Worm (Caenorhabditis elegans) whole organism, L1 larva: ENCODE data around the gene pqn-96.
A peak's percentile ranks its signal among the peaks of the same experiment; 100 is the strongest.

ENCODE experiments used
- Y116A8C.19 ChIP-seq: sonication (generic microtip); optimal IDR thresholded peaks from 2 replicates; lab custom pipeline; 2016; ENCODE audit warnings: missing compliant biosample characterization, missing genetic modification characterization, borderline replicate concordance
- alr-1 ChIP-seq: fragments of 200-800 bp; sonication (Bioruptor generic); optimal IDR thresholded peaks from 2 replicates; lab custom pipeline; 2018; ENCODE audit warnings: borderline replicate concordance, mild to moderate bottlenecking, missing genetic modification characterization, missing compliant biosample characterization
- ceh-63 ChIP-seq: fragments of 200-800 bp; sonication (Bioruptor generic); optimal IDR thresholded peaks from 2 replicates; lab custom pipeline; 2018; ENCODE audit warnings: mild to moderate bottlenecking, missing genetic modification characterization, missing compliant biosample characterization
- ceh-88 ChIP-seq: fragments of 200-800 bp; sonication (Bioruptor generic); IDR thresholded peaks from 2 replicates; pipeline ENCODE4 v1.3.6; 2022; ENCODE audit warnings: missing genetic modification characterization, missing compliant biosample characterization
- dsc-1 ChIP-seq: sonication (generic microtip); optimal IDR thresholded peaks from 2 replicates; lab custom pipeline; 2016; ENCODE audit warnings: mild to moderate bottlenecking, missing genetic modification characterization, missing compliant biosample characterization
- efl-1 ChIP-seq, 4 experiments: fragments of 150-350 bp; optimal IDR thresholded peaks in 3 of 4; peaks in 1 of 4; 1 replicate in 1 of 4; 2 replicates in 3 of 4; lab custom pipeline; 2014; ENCODE audit warnings: missing biosample characterization in 2 of 4, missing genetic modification characterization in 2 of 4, missing genetic modification reagents in 2 of 4
- efl-3 ChIP-seq: fragments of 200-800 bp; sonication (Bioruptor generic); optimal IDR thresholded peaks from 2 replicates; lab custom pipeline; 2018; ENCODE audit warnings: mild to moderate bottlenecking, missing genetic modification characterization, missing compliant biosample characterization
- egl-13 ChIP-seq: sonication (generic microtip); optimal IDR thresholded peaks from 2 replicates; lab custom pipeline; 2016; ENCODE audit warnings: missing genotype, missing genetic modification reagents, missing genetic modification characterization, missing compliant biosample characterization
- fkh-10 ChIP-seq: sonication (generic microtip); optimal IDR thresholded peaks from 2 replicates; lab custom pipeline; 2017; ENCODE audit warnings: missing biosample characterization, missing genetic modification reagents, missing genetic modification characterization
- fos-1 ChIP-seq: fragments of 150-350 bp; optimal IDR thresholded peaks from 2 replicates; lab custom pipeline; 2014; ENCODE audit warnings: missing biosample characterization, missing genetic modification characterization
- hpl-2 ChIP-seq: fragments of 150-350 bp; optimal IDR thresholded peaks from 2 replicates; lab custom pipeline; 2014; ENCODE audit warnings: missing biosample characterization, missing genetic modification reagents, missing genetic modification characterization
- lin-14 ChIP-seq: fragments of 200-800 bp; sonication (Bioruptor generic); optimal IDR thresholded peaks from 2 replicates; lab custom pipeline; 2018; ENCODE audit warnings: mild to moderate bottlenecking, missing genetic modification characterization, moderate library complexity, missing compliant biosample characterization
- lin-39 ChIP-seq: fragments of 150-350 bp; optimal IDR thresholded peaks from 2 replicates; lab custom pipeline; 2014; ENCODE audit warnings: missing biosample characterization, missing genetic modification reagents, missing genetic modification characterization
- lsy-2 ChIP-seq, 2 experiments: fragments of 150-350 bp; optimal IDR thresholded peaks; 2 replicates each; lab custom pipeline; 2014; ENCODE audit warnings: missing biosample characterization in 2 of 2, missing genetic modification characterization in 2 of 2
- mab-9 ChIP-seq: fragments of 200-800 bp; sonication (Bioruptor generic); IDR thresholded peaks from 2 replicates; pipeline ENCODE4 v1.3.6; 2022; ENCODE audit warnings: missing genetic modification reagents, missing genetic modification characterization, missing compliant biosample characterization
- mdl-1 ChIP-seq, 2 experiments: fragments of 150-350 bp; optimal IDR thresholded peaks; 2 replicates each; lab custom pipeline; 2014 to 2017; ENCODE audit warnings: missing biosample characterization in 2 of 2, missing genetic modification characterization in 2 of 2, inconsistent platforms in 1 of 2
- mef-2 ChIP-seq: fragments of 150-350 bp; optimal IDR thresholded peaks from 2 replicates; lab custom pipeline; 2014; ENCODE audit warnings: missing biosample characterization, missing genetic modification characterization
- mep-1 ChIP-seq: fragments of 150-350 bp; optimal IDR thresholded peaks from 2 replicates; lab custom pipeline; 2014; ENCODE audit warnings: missing biosample characterization, missing genetic modification characterization
- nhr-11 ChIP-seq: fragments of 150-350 bp; optimal IDR thresholded peaks from 2 replicates; lab custom pipeline; 2014; ENCODE audit warnings: missing biosample characterization, missing genetic modification characterization
- nhr-19 ChIP-seq: fragments of 200-800 bp; sonication (Bioruptor generic); conservative IDR thresholded peaks from 2 replicates; pipeline ENCODE4 v1.3.6; 2022; ENCODE audit warnings: missing genetic modification characterization, missing compliant biosample characterization
- nhr-71 ChIP-seq: sonication (generic microtip); optimal IDR thresholded peaks from 2 replicates; lab custom pipeline; 2016; ENCODE audit warnings: mild to moderate bottlenecking, missing genetic modification characterization, moderate library complexity, missing compliant biosample characterization
- nhr-77 ChIP-seq: fragments of 150-350 bp; optimal IDR thresholded peaks from 2 replicates; lab custom pipeline; 2014; ENCODE audit warnings: missing biosample characterization, missing genetic modification characterization
- nhr-85 ChIP-seq: sonication (generic microtip); peaks from one replicate; lab custom pipeline; 2016; ENCODE audit warnings: missing genetic modification characterization, inconsistent platforms, missing compliant biosample characterization
- pag-3 ChIP-seq: sonication (generic microtip); optimal IDR thresholded peaks from 2 replicates; lab custom pipeline; 2017; ENCODE audit warnings: missing genetic modification characterization, mild to moderate bottlenecking, missing compliant biosample characterization, antibody characterized with exemption, borderline replicate concordance; ENCODE audit not compliant: insufficient read depth
- pqm-1 ChIP-seq: sonication (generic microtip); optimal IDR thresholded peaks from 3 replicates; lab custom pipeline; 2017; ENCODE audit warnings: missing biosample characterization, missing genetic modification characterization
- rnt-1 ChIP-seq: sonication (generic microtip); optimal IDR thresholded peaks from 2 replicates; lab custom pipeline; 2016; ENCODE audit warnings: mild to moderate bottlenecking, missing genetic modification characterization, moderate library complexity, missing compliant biosample characterization
- snpc-4 ChIP-seq: fragments of 150-350 bp; optimal IDR thresholded peaks from 2 replicates; lab custom pipeline; 2014; ENCODE audit warnings: missing biosample characterization, missing genetic modification characterization
- sup-37 ChIP-seq: fragments of 200-800 bp; sonication (Bioruptor generic); optimal IDR thresholded peaks from 2 replicates; lab custom pipeline; 2018; ENCODE audit warnings: mild to moderate bottlenecking, missing genetic modification characterization, missing compliant biosample characterization
- tbx-2 ChIP-seq: sonication (generic microtip); optimal IDR thresholded peaks from 2 replicates; lab custom pipeline; 2016; ENCODE audit warnings: missing genetic modification characterization, missing compliant biosample characterization
- unc-130 ChIP-seq: fragments of 150-350 bp; optimal IDR thresholded peaks from 2 replicates; lab custom pipeline; 2017; ENCODE audit warnings: missing biosample characterization, missing genetic modification characterization, inconsistent platforms
- unc-86 ChIP-seq: sonication (generic microtip); optimal IDR thresholded peaks from 2 replicates; lab custom pipeline; 2016; ENCODE audit warnings: missing genetic modification characterization, missing compliant biosample characterization
- unc-98 ChIP-seq: fragments of 200-800 bp; sonication (Bioruptor generic); IDR thresholded peaks from 2 replicates; pipeline ENCODE4 v1.3.6; 2022; ENCODE audit warnings: missing genetic modification characterization, missing compliant biosample characterization
- xbp-1 ChIP-seq: sonication (generic microtip); optimal IDR thresholded peaks from 2 replicates; lab custom pipeline; 2016; ENCODE audit warnings: missing genetic modification characterization, missing compliant biosample characterization

pqn-96 gene

ce11 chrIII:8392307-8392706, 46.9 kb downstream of the pqn-96 start (continued):
- TF ChIP-seq alr-1 (tag; lab: Kevin White, UChicago) = no peak
- no peak for TF ChIP-seq nhr-85
- TF ChIP-seq nhr-77 = no peak
- TF ChIP-seq mep-1 = peak; percentile 37
- peak; percentile 4 for TF ChIP-seq tbx-2 (tag; lab: Kevin White, UChicago)
- no peak for TF ChIP-seq efl-3 (GFP tag; lab: Kevin White, UChicago)
- no peak for TF ChIP-seq rnt-1 (tag; lab: Kevin White, UChicago)
- TF ChIP-seq ceh-88 (GFP tag; lab: Robert Waterston, UW) = no peak
- no peak for TF ChIP-seq hpl-2
- TF ChIP-seq fkh-10 (GFP tag; lab: Kevin White, UChicago) = peak; percentile 66
- TF ChIP-seq nhr-11 = no peak
- TF ChIP-seq lin-39 (tag; lab: Kevin White, UChicago) = no peak
- no peak for TF ChIP-seq mdl-1 (tag; optimal IDR thresholded peaks at IDR 0.05; lab: Kevin White, UChicago)
- TF ChIP-seq lsy-2 (tag; optimal IDR thresholded peaks at IDR 0.05; lab: Kevin White, UChicago) = peak; percentile 15 to 54
- peak; percentile 3 to 8 for TF ChIP-seq efl-1 (optimal IDR thresholded peaks at IDR 0.05; lab: Kevin White, UChicago)
- TF ChIP-seq efl-1 (GFP tag; optimal IDR thresholded peaks at IDR 0.05 in 1 of 2; lab: Kevin White, UChicago) = peak in 1 of 2 experiments; percentile 72
- peak; percentile 63 for TF ChIP-seq nhr-71 (tag; lab: Kevin White, UChicago)
- TF ChIP-seq lin-14 (GFP tag; lab: Kevin White, UChicago) = peak; percentile 85
- TF ChIP-seq Y116A8C.19 (tag; lab: Kevin White, UChicago) = no peak
- TF ChIP-seq, all 84 proteins: peak for 23

ce11 chrIII:8389539-8389938, 49.7 kb downstream of the pqn-96 start, which contains the start of gene ZK353.4:
ZK353.4 (minus strand) TSS chrIII:8389639.
- TF ChIP-seq xbp-1 (tag; lab: Kevin White, UChicago) (no peak), dsc-1 (tag; lab: Kevin White, UChicago) (no peak), unc-130 (no peak), sup-37 (GFP tag; lab: Kevin White, UChicago) (no peak), mef-2 (no peak), lin-14 (GFP tag; lab: Kevin White, UChicago) (no peak), mab-9 (GFP tag; lab: Robert Waterston, UW) (no peak), ceh-63 (no peak), pqm-1 (tag; lab: Kevin White, UChicago) (no peak), pag-3 (tag; lab: Kevin White, UChicago) (no peak), mep-1 (no peak), nhr-19 (GFP tag; lab: Robert Waterston, UW) (no peak), ceh-88 (GFP tag; lab: Robert Waterston, UW) (no peak), snpc-4 (tag; lab: Kevin White, UChicago) (no peak), fos-1 (tag; lab: Kevin White, UChicago) (no peak), unc-86 (no peak), unc-98 (GFP tag; lab: Robert Waterston, UW) (no peak), egl-13 (tag; lab: Kevin White, UChicago) (no peak)
